Fruit fly (Drosophila melanogaster) Kc167 (cell line): Measurements from ENCODE around the gene CG17267.

ENCODE experiments used
- Myc ChIP-seq: fragments of >200 bp; optimal IDR thresholded peaks from 2 replicates; lab custom pipeline; 2017; ENCODE audit warnings: missing external identifiers
- Sin3A ChIP-seq: fragments of >200 bp; optimal IDR thresholded peaks from 2 replicates; lab custom pipeline; 2018; ENCODE audit warnings: missing external identifiers
- psq ChIP-seq: fragments of >200 bp; optimal IDR thresholded peaks from 2 replicates; lab custom pipeline; 2017; ENCODE audit warnings: missing external identifiers

dm6 chr3R:20779969-20780368, 41.1 kb upstream of the CG17267 start:
- TF ChIP-seq Myc (lab: Kevin White, UChicago), result no peak
- TF ChIP-seq psq (lab: Kevin White, UChicago), result no peak
- TF ChIP-seq Sin3A, result no peak
